Worm (Caenorhabditis elegans) whole organism, L4 larva: ENCODE results near the gene gdi-1.

Experiments used
- D1046.2 ChIP-seq: fragments of 200-800 bp; sonication (Bioruptor generic); IDR thresholded peaks from 2 replicates; pipeline ENCODE4 v1.3.6; 2022; ENCODE audit warnings: missing genetic modification characterization, missing compliant biosample characterization
- F10B5.3 ChIP-seq: sonication (generic microtip); optimal IDR thresholded peaks from 2 replicates; lab custom pipeline; 2016; ENCODE audit warnings: mild to moderate bottlenecking, missing genetic modification characterization, missing compliant biosample characterization
- F37D6.2 ChIP-seq: sonication (generic microtip); optimal IDR thresholded peaks from 2 replicates; lab custom pipeline; 2016; ENCODE audit warnings: mild to moderate bottlenecking, missing genetic modification characterization, missing compliant biosample characterization
- F44E2.7 ChIP-seq: fragments of 200-800 bp; sonication (Bioruptor generic); IDR thresholded peaks from 2 replicates; pipeline ENCODE4 v2.1.2; 2022; ENCODE audit warnings: missing genetic modification characterization, missing compliant biosample characterization
- F49E8.2 ChIP-seq: sonication (generic microtip); optimal IDR thresholded peaks from 2 replicates; lab custom pipeline; 2016; ENCODE audit warnings: missing compliant biosample characterization, mild to moderate bottlenecking, missing genetic modification characterization, borderline replicate concordance
- R02D3.7 ChIP-seq: fragments of 150-350 bp; sonication (generic microtip); optimal IDR thresholded peaks from 3 replicates; lab custom pipeline; 2014; ENCODE audit warnings: missing biosample characterization, missing genetic modification characterization
- Y48G9A.11 ChIP-seq: fragments of 200-800 bp; sonication (Bioruptor generic); IDR thresholded peaks from 2 replicates; pipeline ENCODE4 v1.3.6; 2022; ENCODE audit warnings: missing genetic modification reagents, missing genetic modification characterization, missing compliant biosample characterization
- ZK546.5 ChIP-seq, 2 experiments: sonication (generic microtip); optimal IDR thresholded peaks; 2 replicates each; lab custom pipeline; 2017; ENCODE audit warnings: missing biosample characterization in 2 of 2, missing genetic modification characterization in 2 of 2
- aly-2 ChIP-seq: sonication (generic microtip); optimal IDR thresholded peaks from 2 replicates; lab custom pipeline; 2018; ENCODE audit warnings: missing biosample characterization, missing genetic modification characterization
- arid-1 ChIP-seq: fragments of 200-800 bp; sonication (Bioruptor generic); conservative IDR thresholded peaks from 2 replicates; pipeline ENCODE4 v1.3.6; 2022; ENCODE audit warnings: missing genetic modification reagents, missing genetic modification characterization, missing compliant biosample characterization
- attf-4 ChIP-seq: sonication (generic microtip); optimal IDR thresholded peaks from 3 replicates; lab custom pipeline; 2017; ENCODE audit warnings: missing biosample characterization, missing genetic modification characterization
- ceh-32 ChIP-seq: sonication (generic microtip); optimal IDR thresholded peaks from 2 replicates; lab custom pipeline; 2016; ENCODE audit warnings: mild to moderate bottlenecking, missing genetic modification characterization, missing compliant biosample characterization; ENCODE audit not compliant: poor library complexity
- ceh-44 ChIP-seq: fragments of 200-800 bp; sonication (Bioruptor generic); IDR thresholded peaks from 2 replicates; pipeline ENCODE4 v1.3.6; 2022; ENCODE audit warnings: missing genetic modification reagents, missing genetic modification characterization, missing compliant biosample characterization
- ces-1 ChIP-seq: fragments of 150-350 bp; sonication (generic microtip); optimal IDR thresholded peaks from 4 replicates; lab custom pipeline; 2014; ENCODE audit warnings: missing biosample characterization, missing genetic modification reagents, missing genetic modification characterization
- ctbp-1 ChIP-seq: fragments of 200-800 bp; sonication (Bioruptor generic); IDR thresholded peaks from 2 replicates; pipeline ENCODE4 v1.3.6; 2022; ENCODE audit warnings: missing genetic modification reagents, missing genetic modification characterization, missing compliant biosample characterization
- daf-19 ChIP-seq: fragments of 200-800 bp; sonication (Bioruptor generic); conservative IDR thresholded peaks from 2 replicates; pipeline ENCODE4 v1.3.6; 2022; ENCODE audit warnings: missing genetic modification characterization, missing compliant biosample characterization
- daf-8 ChIP-seq: fragments of 200-800 bp; sonication (Bioruptor generic); IDR thresholded peaks from 2 replicates; pipeline ENCODE4 v1.3.6; 2022; ENCODE audit warnings: missing genetic modification characterization, missing compliant biosample characterization
- dpl-1 ChIP-seq: fragments of 150-350 bp; optimal IDR thresholded peaks from 2 replicates; lab custom pipeline; 2014; ENCODE audit warnings: missing biosample characterization, missing genetic modification reagents, missing genetic modification characterization
- duxl-1 ChIP-seq: sonication (generic microtip); optimal IDR thresholded peaks from 2 replicates; lab custom pipeline; 2016; ENCODE audit warnings: mild to moderate bottlenecking, missing genetic modification characterization, moderate library complexity, missing compliant biosample characterization; ENCODE audit not compliant: poor library complexity
- egl-27 ChIP-seq: sonication (generic microtip); optimal IDR thresholded peaks from 3 replicates; lab custom pipeline; 2017; ENCODE audit warnings: missing biosample characterization, missing genetic modification reagents, missing genetic modification characterization
- egl-43 ChIP-seq: fragments of 200-800 bp; sonication (Bioruptor generic); IDR thresholded peaks from 2 replicates; pipeline ENCODE4 v1.3.6; 2022; ENCODE audit warnings: missing genetic modification reagents, missing genetic modification characterization, missing compliant biosample characterization
- fos-1 ChIP-seq: fragments of 150-350 bp; optimal IDR thresholded peaks from 2 replicates; lab custom pipeline; 2014; ENCODE audit warnings: missing biosample characterization, missing genetic modification characterization
- hlh-30 ChIP-seq: sonication (generic microtip); optimal IDR thresholded peaks from 2 replicates; lab custom pipeline; 2017; ENCODE audit warnings: antibody characterized with exemption, mild to moderate bottlenecking, missing genetic modification characterization, missing compliant biosample characterization; ENCODE audit not compliant: insufficient read depth
- jun-1 ChIP-seq: fragments of 150-350 bp; optimal IDR thresholded peaks from 2 replicates; lab custom pipeline; 2014; ENCODE audit warnings: missing biosample characterization, missing genetic modification reagents, missing genetic modification characterization
- lim-7 ChIP-seq: fragments of 200-800 bp; sonication (Bioruptor generic); IDR thresholded peaks from 2 replicates; pipeline ENCODE4 v1.3.6; 2022; ENCODE audit warnings: missing genetic modification characterization, missing compliant biosample characterization
- lin-1 ChIP-seq: fragments of 200-800 bp; sonication (Bioruptor generic); IDR thresholded peaks from 2 replicates; pipeline ENCODE4 v1.3.6; 2022; ENCODE audit warnings: missing genetic modification reagents, missing genetic modification characterization, missing compliant biosample characterization
- lin-13 ChIP-seq: fragments of 150-350 bp; optimal IDR thresholded peaks from 2 replicates; lab custom pipeline; 2014; ENCODE audit warnings: missing biosample characterization, missing genetic modification reagents, missing genetic modification characterization
- lin-15B ChIP-seq: fragments of 150-350 bp; sonication (generic microtip); optimal IDR thresholded peaks from 3 replicates; lab custom pipeline; 2014; ENCODE audit warnings: missing biosample characterization, missing genetic modification characterization
- lin-29 ChIP-seq: fragments of 200-800 bp; sonication (Bioruptor generic); IDR thresholded peaks from 2 replicates; pipeline ENCODE4 v1.3.6; 2022; ENCODE audit warnings: missing genetic modification reagents, missing genetic modification characterization, missing compliant biosample characterization
- lin-38 ChIP-seq: fragments of 200-800 bp; sonication (Bioruptor generic); IDR thresholded peaks from 2 replicates; pipeline ENCODE4 v1.3.6; 2022; ENCODE audit warnings: missing genetic modification reagents, missing genetic modification characterization, missing compliant biosample characterization
- lin-39 ChIP-seq: fragments of 150-350 bp; optimal IDR thresholded peaks from 2 replicates; lab custom pipeline; 2014; ENCODE audit warnings: missing biosample characterization, missing genetic modification reagents, missing genetic modification characterization
- lsy-2 ChIP-seq, 2 experiments: fragments of 150-350 bp in 1 of 2; sonication (generic microtip) in 1 of 2; optimal IDR thresholded peaks; 2 replicates each; lab custom pipeline; 2014 to 2017; ENCODE audit warnings: missing biosample characterization in 2 of 2, missing genetic modification characterization in 2 of 2
- madf-9 ChIP-seq: fragments of 200-800 bp; sonication (Bioruptor generic); conservative IDR thresholded peaks from 2 replicates; pipeline ENCODE4 v1.3.6; 2022; ENCODE audit warnings: missing genetic modification reagents, missing genetic modification characterization, missing compliant biosample characterization
- mdt-29 ChIP-seq: fragments of 200-800 bp; sonication (Bioruptor generic); IDR thresholded peaks from 2 replicates; pipeline ENCODE4 v1.3.6; 2022; ENCODE audit warnings: missing genetic modification reagents, missing genetic modification characterization, missing compliant biosample characterization
- mes-2 ChIP-seq: sonication (generic microtip); optimal IDR thresholded peaks from 2 replicates; lab custom pipeline; 2016; ENCODE audit warnings: missing genotype, mild to moderate bottlenecking, missing genetic modification characterization, missing compliant biosample characterization; ENCODE audit not compliant: poor library complexity, severe bottlenecking
- mxl-2 ChIP-seq: fragments of 200-800 bp; sonication (Bioruptor generic); conservative IDR thresholded peaks from 2 replicates; pipeline ENCODE4 v1.3.6; 2022; ENCODE audit warnings: missing genetic modification reagents, missing genetic modification characterization, missing compliant biosample characterization
- nhr-10 ChIP-seq: fragments of 150-350 bp; optimal IDR thresholded peaks from 2 replicates; lab custom pipeline; 2014; ENCODE audit warnings: missing biosample characterization, missing genetic modification characterization
- nhr-102 ChIP-seq: sonication (generic microtip); optimal IDR thresholded peaks from 2 replicates; lab custom pipeline; 2016; ENCODE audit warnings: mild to moderate bottlenecking, missing genetic modification characterization, moderate library complexity, missing compliant biosample characterization
- nhr-11 ChIP-seq: fragments of 150-350 bp; optimal IDR thresholded peaks from 2 replicates; lab custom pipeline; 2014; ENCODE audit warnings: missing biosample characterization, missing genetic modification characterization
- nhr-25 ChIP-seq: sonication (generic microtip); optimal IDR thresholded peaks from 2 replicates; lab custom pipeline; 2017; ENCODE audit warnings: missing genetic modification characterization, mild to moderate bottlenecking, missing compliant biosample characterization, antibody characterized with exemption, moderate library complexity, borderline replicate concordance; ENCODE audit not compliant: insufficient read depth
- nhr-41 ChIP-seq: fragments of 200-800 bp; sonication (Bioruptor generic); IDR thresholded peaks from 2 replicates; pipeline ENCODE4 v1.3.6; 2022; ENCODE audit warnings: missing genetic modification reagents, missing genetic modification characterization, missing compliant biosample characterization
- nhr-48 ChIP-seq: sonication (generic microtip); optimal IDR thresholded peaks from 2 replicates; lab custom pipeline; 2016; ENCODE audit warnings: mild to moderate bottlenecking, missing genetic modification characterization, missing compliant biosample characterization
- nhr-6 ChIP-seq: fragments of 150-350 bp; optimal IDR thresholded peaks from 2 replicates; lab custom pipeline; 2014; ENCODE audit warnings: missing biosample characterization, missing genetic modification characterization
- nhr-77 ChIP-seq: fragments of 150-350 bp; optimal IDR thresholded peaks from 2 replicates; lab custom pipeline; 2014; ENCODE audit warnings: missing biosample characterization, missing genetic modification characterization
- php-3 ChIP-seq: fragments of 200-800 bp; sonication (Bioruptor generic); IDR thresholded peaks from 2 replicates; pipeline ENCODE4 v1.3.6; 2022; ENCODE audit warnings: missing genetic modification reagents, missing genetic modification characterization, missing compliant biosample characterization
- pqm-1 ChIP-seq: sonication (generic microtip); optimal IDR thresholded peaks from 2 replicates; lab custom pipeline; 2017; ENCODE audit warnings: missing biosample characterization, missing genetic modification characterization
- skn-1 ChIP-seq: fragments of 150-350 bp; optimal IDR thresholded peaks from 2 replicates; lab custom pipeline; 2014; ENCODE audit warnings: missing biosample characterization, missing genetic modification characterization
- tag-97 ChIP-seq: fragments of 200-800 bp; sonication (Bioruptor generic); IDR thresholded peaks from 2 replicates; pipeline ENCODE4 v1.3.6; 2022; ENCODE audit warnings: missing genetic modification characterization, missing compliant biosample characterization
- tra-1 ChIP-seq: fragments of 200-800 bp; sonication (Bioruptor generic); IDR thresholded peaks from 2 replicates; pipeline ENCODE4 v1.3.6; 2022; ENCODE audit warnings: missing genetic modification reagents, missing genetic modification characterization, missing compliant biosample characterization
- unc-39 ChIP-seq: sonication (generic microtip); optimal IDR thresholded peaks from 2 replicates; lab custom pipeline; 2017; ENCODE audit warnings: missing biosample characterization, missing genetic modification characterization
- zag-1 ChIP-seq: fragments of 150-350 bp; optimal IDR thresholded peaks from 2 replicates; lab custom pipeline; 2014; ENCODE audit warnings: missing biosample characterization, missing genetic modification characterization

The gdi-1 gene

DNA sequence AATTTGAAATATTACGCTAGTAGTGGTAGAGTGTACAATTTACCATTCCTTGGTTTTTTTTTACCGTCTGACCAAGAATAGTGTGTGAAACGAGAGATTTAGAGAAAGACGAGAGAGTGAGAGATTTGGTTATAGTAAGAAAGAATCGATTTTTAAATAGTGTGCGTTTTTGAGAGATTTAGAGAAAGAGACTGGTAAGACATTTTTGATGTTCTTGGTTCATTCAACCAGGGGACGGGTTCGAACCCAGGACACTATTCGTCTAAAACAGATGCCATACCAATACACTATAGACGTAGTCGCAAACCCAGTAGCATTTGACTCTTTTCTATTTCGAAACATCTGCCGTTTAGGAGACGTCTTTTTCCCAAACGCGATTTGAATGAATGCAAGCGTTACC lies 45.4 kb upstream of the gdi-1 start (continued):
- TF ChIP-seq nhr-77 (tag; lab: Kevin White, UChicago) (no peak), nhr-10 (tag; lab: Kevin White, UChicago) (no peak), mdt-29 (GFP tag; lab: Robert Waterston, UW) (peak; percentile 80; the same call in 1 of the 2 replicates), nhr-25 (tag; lab: Kevin White, UChicago) (peak; percentile 90), lsy-2 (tag; optimal IDR thresholded peaks at IDR 0.05; lab: Kevin White, UChicago) (peak in 1 of 2 experiments; percentile 89), lin-29 (GFP tag; lab: Robert Waterston, UW) (peak; percentile 68), nhr-102 (tag; lab: Kevin White, UChicago) (peak; percentile 89), F10B5.3 (tag; lab: Kevin White, UChicago) (peak; percentile 6), tra-1 (no peak), ceh-44 (no peak), ces-1 (GFP tag; lab: Kevin White, UChicago) (no peak), lin-1 (peak; percentile 78; the same call in 1 of the 2 replicates), php-3 (GFP tag; lab: Robert Waterston, UW) (peak; percentile 87), egl-43 (GFP tag; lab: Robert Waterston, UW) (no peak), egl-27 (tag; lab: Kevin White, UChicago) (no peak), hlh-30 (peak; percentile 68), ZK546.5 (tag; optimal IDR thresholded peaks at IDR 0.05; lab: Kevin White, UChicago) (no peak), daf-8 (GFP tag; lab: Robert Waterston, UW) (no peak), ceh-32 (no peak), tag-97 (GFP tag; lab: Robert Waterston, UW) (no peak), R02D3.7 (no peak), dpl-1 (GFP tag; lab: Kevin White, UChicago) (peak; percentile 44), mes-2 (peak; percentile 84), nhr-6 (no peak), lin-38 (GFP tag; lab: Robert Waterston, UW) (no peak; the same call in 1 of the 2 replicates), jun-1 (tag; lab: Kevin White, UChicago) (no peak), fos-1 (tag; lab: Kevin White, UChicago) (no peak), nhr-48 (peak; percentile 64), nhr-41 (GFP tag; lab: Robert Waterston, UW) (no peak), D1046.2 (no peak), F49E8.2 (tag; lab: Kevin White, UChicago) (peak; percentile 79), lim-7 (GFP tag; lab: Robert Waterston, UW) (no peak), madf-9 (GFP tag; lab: Robert Waterston, UW) (peak; percentile 65), aly-2 (no peak), ctbp-1 (peak; percentile 91), skn-1 (no peak), pqm-1 (no peak), zag-1 (tag; lab: Kevin White, UChicago) (peak; percentile 36), unc-39 (tag; lab: Kevin White, UChicago) (no peak), attf-4 (tag; lab: Kevin White, UChicago) (no peak), lin-39 (tag; lab: Kevin White, UChicago) (no peak), lin-15B (tag; lab: Kevin White, UChicago) (no peak), arid-1 (GFP tag; lab: Robert Waterston, UW) (peak; percentile 82; the same call in 1 of the 2 replicates), daf-19 (GFP tag; lab: Robert Waterston, UW) (peak; percentile 90), lin-13 (GFP tag; lab: Kevin White, UChicago) (peak; percentile 80), F44E2.7 (GFP tag; lab: Robert Waterston, UW) (no peak; the same call in 1 of the 2 replicates), nhr-11 (tag; lab: Kevin White, UChicago) (peak; percentile 30), mxl-2 (GFP tag; lab: Robert Waterston, UW) (no peak), duxl-1 (tag; lab: Kevin White, UChicago) (peak; percentile 93), Y48G9A.11 (GFP tag; lab: Robert Waterston, UW) (no peak), F37D6.2 (peak; percentile 62)
